Worm (Caenorhabditis elegans) whole organism, young adult: ENCODE data around the gene lron-4.

Source experiments
- F33H1.4 ChIP-seq: fragments of 200-800 bp; sonication (Bioruptor generic); IDR thresholded peaks from 2 replicates; pipeline ENCODE4 v1.3.6; 2022; ENCODE audit warnings: missing genetic modification reagents, missing genetic modification characterization, missing compliant biosample characterization
- T07F8.4 ChIP-seq: sonication (generic microtip); optimal IDR thresholded peaks from 2 replicates; lab custom pipeline; 2016; ENCODE audit warnings: mild to moderate bottlenecking, missing genetic modification characterization, moderate library complexity, missing compliant biosample characterization
- atf-7 ChIP-seq: sonication (generic microtip); optimal IDR thresholded peaks from 2 replicates; lab custom pipeline; 2017; ENCODE audit warnings: mild to moderate bottlenecking, missing genetic modification characterization, missing compliant biosample characterization
- ekl-4 ChIP-seq: fragments of 200-800 bp; sonication (Bioruptor generic); IDR thresholded peaks from 2 replicates; pipeline ENCODE4 v1.3.6; 2022; ENCODE audit warnings: missing genetic modification reagents, missing genetic modification characterization, missing compliant biosample characterization
- hlh-26 ChIP-seq: fragments of 200-800 bp; sonication (Bioruptor generic); conservative IDR thresholded peaks from 2 replicates; pipeline ENCODE4 v1.3.6; 2022; ENCODE audit warnings: missing genetic modification reagents, missing genetic modification characterization, missing compliant biosample characterization
- let-526 ChIP-seq: fragments of 200-800 bp; sonication (Bioruptor generic); IDR thresholded peaks from 2 replicates; pipeline ENCODE4 v1.3.6; 2022; ENCODE audit warnings: missing genetic modification reagents, missing genetic modification characterization, missing compliant biosample characterization
- lin-54 ChIP-seq: fragments of 200-800 bp; sonication (Bioruptor generic); optimal IDR thresholded peaks from 2 replicates; lab custom pipeline; 2018; ENCODE audit warnings: mild to moderate bottlenecking, missing genetic modification characterization, missing compliant biosample characterization
- madf-10 ChIP-seq: sonication (generic microtip); optimal IDR thresholded peaks from 2 replicates; lab custom pipeline; 2016; ENCODE audit warnings: mild to moderate bottlenecking, missing genetic modification characterization, missing compliant biosample characterization
- mel-28 ChIP-seq: sonication (generic microtip); optimal IDR thresholded peaks from 2 replicates; lab custom pipeline; 2016; ENCODE audit warnings: borderline replicate concordance, mild to moderate bottlenecking, missing genetic modification characterization, missing compliant biosample characterization
- nfyb-1 ChIP-seq: fragments of 200-800 bp; sonication (Bioruptor generic); IDR thresholded peaks from 2 replicates; pipeline ENCODE4 v1.3.6; 2022; ENCODE audit warnings: missing genetic modification reagents, missing genetic modification characterization, missing compliant biosample characterization
- snpc-4 ChIP-seq, 5 experiments: fragments of 150-350 bp in 1 of 5; sonication (generic microtip) in 4 of 5; optimal IDR thresholded peaks; 2 replicates each; lab custom pipeline; 2014 to 2018; ENCODE audit warnings: missing genetic modification characterization in 5 of 5, missing biosample characterization in 3 of 5, antibody characterized with exemption in 2 of 5, mild to moderate bottlenecking in 2 of 5, missing compliant biosample characterization in 2 of 5, missing genotype in 2 of 5, moderate library complexity in 2 of 5, missing genetic modification reagents in 1 of 5
- tlf-1 ChIP-seq: fragments of 200-800 bp; sonication (Bioruptor generic); optimal IDR thresholded peaks from 2 replicates; lab custom pipeline; 2018; ENCODE audit warnings: mild to moderate bottlenecking, missing genetic modification characterization, missing compliant biosample characterization
- zim-3 ChIP-seq: sonication (generic microtip); optimal IDR thresholded peaks from 2 replicates; lab custom pipeline; 2017; ENCODE audit warnings: mild to moderate bottlenecking, missing genetic modification characterization, moderate library complexity, missing compliant biosample characterization
- ztf-6 ChIP-seq: fragments of 200-800 bp; sonication (Bioruptor generic); IDR thresholded peaks from 2 replicates; pipeline ENCODE4 v1.3.6; 2022; ENCODE audit warnings: missing genetic modification reagents, missing genetic modification characterization, missing compliant biosample characterization

DNA sequence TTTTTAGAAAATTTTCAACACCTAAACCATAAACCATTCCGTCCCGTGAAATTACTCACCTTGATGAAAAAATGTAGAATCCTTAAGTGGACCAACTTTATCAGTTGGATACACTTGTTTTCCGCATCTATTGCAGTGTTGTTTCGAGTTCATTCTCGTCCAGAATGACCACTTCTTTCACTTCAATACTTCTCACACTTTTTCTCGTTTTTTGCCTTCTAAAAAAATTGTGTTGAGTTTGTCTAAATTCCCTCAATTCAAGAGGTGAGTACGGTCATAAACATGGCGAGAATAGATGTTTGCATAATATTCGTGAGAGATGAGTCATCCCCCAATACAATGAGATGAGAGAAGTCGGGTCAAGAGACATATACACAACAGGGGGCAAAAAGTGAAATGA lies 19.4 kb downstream of the lron-4 start, which contains the start of gene ltd-1:
- TF ChIP-seq tlf-1 (GFP tag; lab: Kevin White, UChicago) (no peak), atf-7 (tag; lab: Kevin White, UChicago) (no peak), madf-10 (tag; lab: Kevin White, UChicago) (no peak), zim-3 (tag; lab: Kevin White, UChicago) (no peak), let-526 (GFP tag; lab: Robert Waterston, UW) (no peak), mel-28 (tag; lab: Kevin White, UChicago) (no peak), nfyb-1 (GFP tag; lab: Robert Waterston, UW) (no peak), hlh-26 (no peak), ztf-6 (GFP tag; lab: Robert Waterston, UW) (no peak), lin-54 (GFP tag; lab: Kevin White, UChicago) (no peak), snpc-4 (GFP tag; optimal IDR thresholded peaks at IDR 0.05; lab: Kevin White, UChicago) (no peak), snpc-4 (tag; optimal IDR thresholded peaks at IDR 0.05; lab: Kevin White, UChicago) (no peak), F33H1.4 (GFP tag; lab: Robert Waterston, UW) (no peak), T07F8.4 (tag; lab: Kevin White, UChicago) (no peak), ekl-4 (no peak)
